Worm (Caenorhabditis elegans) whole organism, young adult: ENCODE measurements around the gene dod-20.

Experiments
- B0019.2 ChIP-seq: fragments of 200-800 bp; sonication (Bioruptor generic); conservative IDR thresholded peaks from 2 replicates; pipeline ENCODE4 v1.3.6; 2022; ENCODE audit warnings: missing genetic modification reagents, missing genetic modification characterization, missing compliant biosample characterization
- C06A6.2 ChIP-seq: fragments of 200-800 bp; sonication (Bioruptor generic); conservative IDR thresholded peaks from 2 replicates; pipeline ENCODE4 v1.3.6; 2022; ENCODE audit warnings: missing genetic modification characterization, missing compliant biosample characterization
- C17E4.6 ChIP-seq: fragments of 200-800 bp; sonication (Bioruptor generic); IDR thresholded peaks from 2 replicates; pipeline ENCODE4 v1.3.6; 2022; ENCODE audit warnings: missing genetic modification reagents, missing genetic modification characterization, missing compliant biosample characterization
- F22D6.2 ChIP-seq: sonication (generic microtip); optimal IDR thresholded peaks from 2 replicates; lab custom pipeline; 2016; ENCODE audit warnings: mild to moderate bottlenecking, missing genetic modification characterization, missing compliant biosample characterization
- F37B4.10 ChIP-seq: fragments of 200-800 bp; sonication (Bioruptor generic); IDR thresholded peaks from 2 replicates; pipeline ENCODE4 v1.3.6; 2022; ENCODE audit warnings: missing genetic modification characterization, missing compliant biosample characterization
- F49E8.2 ChIP-seq: sonication (generic microtip); optimal IDR thresholded peaks from 3 replicates; lab custom pipeline; 2017; ENCODE audit warnings: missing genetic modification characterization, mild to moderate bottlenecking, missing compliant biosample characterization, antibody characterized with exemption, moderate library complexity; ENCODE audit not compliant: insufficient read depth
- F57A8.1 ChIP-seq: fragments of 200-800 bp; sonication (Bioruptor generic); optimal IDR thresholded peaks from 2 replicates; lab custom pipeline; 2018; ENCODE audit warnings: mild to moderate bottlenecking, missing genetic modification characterization, moderate library complexity, missing compliant biosample characterization
- K11D2.4 ChIP-seq: fragments of 200-800 bp; sonication (Bioruptor generic); IDR thresholded peaks from 2 replicates; pipeline ENCODE4 v1.3.6; 2022; ENCODE audit warnings: missing genetic modification reagents, missing genetic modification characterization, missing compliant biosample characterization
- K12H6.12 ChIP-seq: fragments of 200-800 bp; sonication (Bioruptor generic); optimal IDR thresholded peaks from 2 replicates; lab custom pipeline; 2018; ENCODE audit warnings: mild to moderate bottlenecking, missing genetic modification characterization, missing compliant biosample characterization
- T07F8.4 ChIP-seq: sonication (generic microtip); optimal IDR thresholded peaks from 2 replicates; lab custom pipeline; 2016; ENCODE audit warnings: mild to moderate bottlenecking, missing genetic modification characterization, moderate library complexity, missing compliant biosample characterization
- Y53G8AR.9 ChIP-seq: fragments of 200-800 bp; sonication (Bioruptor generic); conservative IDR thresholded peaks from 2 replicates; pipeline ENCODE4 v1.3.6; 2022; ENCODE audit warnings: missing genetic modification reagents, missing genetic modification characterization, missing compliant biosample characterization
- Y95B8A.8 ChIP-seq: fragments of 200-800 bp; sonication (Bioruptor generic); IDR thresholded peaks from 2 replicates; pipeline ENCODE4 v1.3.6; 2022; ENCODE audit warnings: missing genetic modification reagents, missing genetic modification characterization, missing compliant biosample characterization
- ZK185.1 ChIP-seq: sonication (generic microtip); optimal IDR thresholded peaks from 2 replicates; lab custom pipeline; 2016; ENCODE audit warnings: mild to moderate bottlenecking, missing genetic modification characterization, missing compliant biosample characterization; ENCODE audit not compliant: poor library complexity, severe bottlenecking
- aptf-2 ChIP-seq: fragments of 200-800 bp; sonication (Bioruptor generic); conservative IDR thresholded peaks from 2 replicates; pipeline ENCODE4 v1.3.6; 2022; ENCODE audit warnings: missing genetic modification reagents, missing genetic modification characterization, missing compliant biosample characterization
- aptf-3 ChIP-seq: fragments of 200-800 bp; sonication (Bioruptor generic); IDR thresholded peaks from 2 replicates; pipeline ENCODE4 v1.3.6; 2022; ENCODE audit warnings: missing genetic modification characterization, missing compliant biosample characterization
- atf-7 ChIP-seq: sonication (generic microtip); optimal IDR thresholded peaks from 2 replicates; lab custom pipeline; 2017; ENCODE audit warnings: mild to moderate bottlenecking, missing genetic modification characterization, missing compliant biosample characterization
- attf-6 ChIP-seq: fragments of 200-800 bp; sonication (Bioruptor generic); IDR thresholded peaks from 2 replicates; pipeline ENCODE4 v1.3.6; 2022; ENCODE audit warnings: missing genetic modification reagents, missing genetic modification characterization, missing compliant biosample characterization
- ceh-100 ChIP-seq: fragments of 200-800 bp; sonication (Bioruptor generic); IDR thresholded peaks from 2 replicates; pipeline ENCODE4 v1.3.6; 2022; ENCODE audit warnings: missing genetic modification reagents, missing genetic modification characterization, missing compliant biosample characterization
- ceh-91 ChIP-seq: fragments of 200-800 bp; sonication (Bioruptor generic); IDR thresholded peaks from 2 replicates; pipeline ENCODE4 v1.3.6; 2022; ENCODE audit warnings: missing genetic modification reagents, missing genetic modification characterization, missing compliant biosample characterization
- chd-7 ChIP-seq: sonication (generic microtip); optimal IDR thresholded peaks from 2 replicates; lab custom pipeline; 2016; ENCODE audit warnings: mild to moderate bottlenecking, missing genetic modification characterization, moderate library complexity, missing compliant biosample characterization
- dpff-1 ChIP-seq: sonication (generic microtip); optimal IDR thresholded peaks from 2 replicates; lab custom pipeline; 2017; ENCODE audit warnings: mild to moderate bottlenecking, missing genetic modification characterization, missing compliant biosample characterization
- egrh-3 ChIP-seq: fragments of 200-800 bp; sonication (Bioruptor generic); IDR thresholded peaks from 2 replicates; pipeline ENCODE4 v1.3.6; 2022; ENCODE audit warnings: missing genetic modification reagents, missing genetic modification characterization, missing compliant biosample characterization
- him-1 ChIP-seq: sonication (generic microtip); optimal IDR thresholded peaks from 2 replicates; lab custom pipeline; 2016; ENCODE audit warnings: missing genotype, missing genetic modification reagents, missing genetic modification characterization, missing compliant biosample characterization
- hlh-12 ChIP-seq: sonication (generic microtip); optimal IDR thresholded peaks from 2 replicates; lab custom pipeline; 2016; ENCODE audit warnings: missing genetic modification characterization, missing compliant biosample characterization
- hmg-20 ChIP-seq: fragments of 200-800 bp; sonication (Bioruptor generic); IDR thresholded peaks from 2 replicates; pipeline ENCODE4 v1.3.6; 2022; ENCODE audit warnings: missing genetic modification reagents, missing genetic modification characterization, missing compliant biosample characterization
- hsf-1 ChIP-seq: fragments of 200-800 bp; sonication (Bioruptor generic); IDR thresholded peaks from 2 replicates; pipeline ENCODE4 v1.3.6; 2022; ENCODE audit warnings: missing genetic modification reagents, missing genetic modification characterization, missing compliant biosample characterization
- let-526 ChIP-seq: fragments of 200-800 bp; sonication (Bioruptor generic); IDR thresholded peaks from 2 replicates; pipeline ENCODE4 v1.3.6; 2022; ENCODE audit warnings: missing genetic modification reagents, missing genetic modification characterization, missing compliant biosample characterization
- lin-40 ChIP-seq: sonication (generic microtip); optimal IDR thresholded peaks from 2 replicates; lab custom pipeline; 2016; ENCODE audit warnings: missing genetic modification characterization, mild to moderate bottlenecking, missing compliant biosample characterization, missing genotype, missing genetic modification reagents
- lir-1 ChIP-seq: fragments of 200-800 bp; sonication (Bioruptor generic); conservative IDR thresholded peaks from 2 replicates; pipeline ENCODE4 v1.3.6; 2022; ENCODE audit warnings: missing genetic modification reagents, missing genetic modification characterization, missing compliant biosample characterization
- lsy-27 ChIP-seq: sonication (generic microtip); optimal IDR thresholded peaks from 2 replicates; lab custom pipeline; 2017; ENCODE audit warnings: missing genetic modification characterization, mild to moderate bottlenecking, missing compliant biosample characterization, antibody characterized with exemption, missing genotype, borderline replicate concordance; ENCODE audit not compliant: insufficient read depth
- madf-10 ChIP-seq: sonication (generic microtip); optimal IDR thresholded peaks from 2 replicates; lab custom pipeline; 2016; ENCODE audit warnings: mild to moderate bottlenecking, missing genetic modification characterization, missing compliant biosample characterization
- mxl-1 ChIP-seq: sonication (generic microtip); optimal IDR thresholded peaks from 2 replicates; lab custom pipeline; 2016; ENCODE audit warnings: missing genetic modification characterization, missing compliant biosample characterization
- nfyb-1 ChIP-seq: fragments of 200-800 bp; sonication (Bioruptor generic); IDR thresholded peaks from 2 replicates; pipeline ENCODE4 v1.3.6; 2022; ENCODE audit warnings: missing genetic modification reagents, missing genetic modification characterization, missing compliant biosample characterization
- nhr-179 ChIP-seq: sonication (generic microtip); optimal IDR thresholded peaks from 2 replicates; lab custom pipeline; 2016; ENCODE audit warnings: mild to moderate bottlenecking, missing genetic modification characterization, missing compliant biosample characterization
- nhr-90 ChIP-seq: sonication (generic microtip); optimal IDR thresholded peaks from 2 replicates; lab custom pipeline; 2016; ENCODE audit warnings: missing genotype, mild to moderate bottlenecking, missing genetic modification characterization, missing compliant biosample characterization
- pha-4 ChIP-seq: fragments of 150-350 bp; sonication (generic microtip); optimal IDR thresholded peaks from 2 replicates; lab custom pipeline; 2014; ENCODE audit warnings: missing biosample characterization, missing genetic modification reagents, missing genetic modification characterization
- snpc-3.4 ChIP-seq: sonication (generic microtip); optimal IDR thresholded peaks from 2 replicates; lab custom pipeline; 2017; ENCODE audit warnings: missing genetic modification characterization, mild to moderate bottlenecking, missing compliant biosample characterization, antibody characterized with exemption, moderate library complexity, missing genotype, missing genetic modification reagents
- snpc-4 ChIP-seq, 5 experiments: fragments of 150-350 bp in 1 of 5; sonication (generic microtip) in 4 of 5; optimal IDR thresholded peaks; 2 replicates each; lab custom pipeline; 2014 to 2018; ENCODE audit warnings: missing genetic modification characterization in 5 of 5, missing biosample characterization in 3 of 5, antibody characterized with exemption in 2 of 5, mild to moderate bottlenecking in 2 of 5, missing compliant biosample characterization in 2 of 5, missing genotype in 2 of 5, moderate library complexity in 2 of 5, missing genetic modification reagents in 1 of 5
- somi-1 ChIP-seq: fragments of 200-800 bp; sonication (Bioruptor generic); optimal IDR thresholded peaks from 2 replicates; lab custom pipeline; 2018; ENCODE audit warnings: mild to moderate bottlenecking, missing genetic modification characterization, missing compliant biosample characterization
- tbp1 ChIP-seq: fragments of 200-800 bp; sonication (Bioruptor generic); optimal IDR thresholded peaks from 2 replicates; lab custom pipeline; 2018; ENCODE audit warnings: mild to moderate bottlenecking, missing genetic modification characterization, missing compliant biosample characterization
- tlf-1 ChIP-seq: fragments of 200-800 bp; sonication (Bioruptor generic); optimal IDR thresholded peaks from 2 replicates; lab custom pipeline; 2018; ENCODE audit warnings: mild to moderate bottlenecking, missing genetic modification characterization, missing compliant biosample characterization
- unc-130 ChIP-seq: sonication (generic microtip); optimal IDR thresholded peaks from 2 replicates; lab custom pipeline; 2016; ENCODE audit warnings: missing genetic modification reagents, missing genetic modification characterization, missing compliant biosample characterization
- unc-62 ChIP-seq: fragments of 150-350 bp; optimal IDR thresholded peaks from 2 replicates; lab custom pipeline; 2014; ENCODE audit warnings: missing biosample characterization, missing genetic modification reagents, missing genetic modification characterization
- xnd-1 ChIP-seq: sonication (generic microtip); optimal IDR thresholded peaks from 2 replicates; lab custom pipeline; 2016; ENCODE audit warnings: missing genotype, missing genetic modification reagents, missing genetic modification characterization, missing compliant biosample characterization
- zfh-2 ChIP-seq: fragments of 200-800 bp; sonication (Bioruptor generic); conservative IDR thresholded peaks from 2 replicates; pipeline ENCODE4 v1.3.6; 2022; ENCODE audit warnings: missing genetic modification reagents, missing genetic modification characterization, missing compliant biosample characterization
- ztf-22 ChIP-seq: fragments of 200-800 bp; sonication (Bioruptor generic); optimal IDR thresholded peaks from 2 replicates; lab custom pipeline; 2018; ENCODE audit warnings: mild to moderate bottlenecking, missing genetic modification characterization, moderate library complexity, missing compliant biosample characterization
- ztf-28 ChIP-seq: fragments of 200-800 bp; sonication (Bioruptor generic); IDR thresholded peaks from 2 replicates; pipeline ENCODE4 v1.3.6; 2022; ENCODE audit warnings: missing genetic modification reagents, missing genetic modification characterization, missing compliant biosample characterization

dod-20 gene

ce11 chrV:381227-381950 is 40.8 kb upstream of the dod-20 start, which contains the start of gene ZK6.8:
TSS of gene ZK6.8 (plus strand) at chrV:381908.
- TF ChIP-seq zfh-2 (GFP tag; lab: Robert Waterston, UW): no peak
- no peak for TF ChIP-seq hsf-1 (GFP tag; lab: Robert Waterston, UW)
- no peak for TF ChIP-seq K11D2.4 (GFP tag; lab: Robert Waterston, UW)
- no peak for TF ChIP-seq let-526 (GFP tag; lab: Robert Waterston, UW)
- TF ChIP-seq atf-7 (tag; lab: Kevin White, UChicago): no peak
- TF ChIP-seq snpc-4 (GFP tag; optimal IDR thresholded peaks at IDR 0.05; lab: Kevin White, UChicago): no peak
- TF ChIP-seq snpc-4 (tag; optimal IDR thresholded peaks at IDR 0.05; lab: Kevin White, UChicago): peak in 3 of 4 experiments; percentile 66 to 73 (median 73)
- no peak for TF ChIP-seq egrh-3
- TF ChIP-seq dpff-1 (tag; lab: Kevin White, UChicago): no peak
- no peak for TF ChIP-seq F57A8.1 (GFP tag; lab: Kevin White, UChicago)
- TF ChIP-seq F22D6.2: peak; percentile 19
- no peak for TF ChIP-seq tlf-1 (GFP tag; lab: Kevin White, UChicago)
- no peak for TF ChIP-seq xnd-1 (tag; lab: Kevin White, UChicago)
- no peak for TF ChIP-seq aptf-3 (GFP tag; lab: Robert Waterston, UW)
- TF ChIP-seq nhr-90 (tag; lab: Kevin White, UChicago): no peak
- TF ChIP-seq ceh-100: no peak
- TF ChIP-seq lir-1 (GFP tag; lab: Robert Waterston, UW): no peak
- no peak for TF ChIP-seq C17E4.6 (GFP tag; lab: Robert Waterston, UW)
- TF ChIP-seq ztf-28 (GFP tag; lab: Robert Waterston, UW): no peak
- no peak for TF ChIP-seq hlh-12 (tag; lab: Kevin White, UChicago)
- no peak for TF ChIP-seq attf-6 (GFP tag; lab: Robert Waterston, UW)
- TF ChIP-seq tbp1 (GFP tag; lab: Kevin White, UChicago): no peak
- TF ChIP-seq C06A6.2 (GFP tag; lab: Robert Waterston, UW): 0 out of 2 replicates have a peak, but pooled peaks have one; percentile 53
- TF ChIP-seq pha-4 (tag; lab: Kevin White, UChicago): no peak
- TF ChIP-seq chd-7: no peak
- TF ChIP-seq snpc-3.4 (tag; lab: Kevin White, UChicago): no peak
- TF ChIP-seq T07F8.4: no peak
- TF ChIP-seq nhr-179: no peak
- no peak for TF ChIP-seq him-1 (tag; lab: Kevin White, UChicago)
- no peak for TF ChIP-seq mxl-1 (tag; lab: Kevin White, UChicago)
- TF ChIP-seq lsy-27 (tag; lab: Kevin White, UChicago): no peak
- TF ChIP-seq aptf-2: no peak
- TF ChIP-seq Y95B8A.8 (GFP tag; lab: Robert Waterston, UW): no peak
- no peak for TF ChIP-seq unc-130 (GFP tag; lab: Kevin White, UChicago)
- TF ChIP-seq hmg-20: no peak
- no peak for TF ChIP-seq ztf-22 (GFP tag; lab: Kevin White, UChicago)
- TF ChIP-seq F37B4.10 (GFP tag; lab: Robert Waterston, UW): no peak
- no peak for TF ChIP-seq K12H6.12 (tag; lab: Kevin White, UChicago)
- TF ChIP-seq Y53G8AR.9: no peak
- TF ChIP-seq lin-40 (tag; lab: Kevin White, UChicago): peak; percentile 48
- TF ChIP-seq madf-10 (tag; lab: Kevin White, UChicago): no peak
- no peak for TF ChIP-seq F49E8.2 (tag; lab: Kevin White, UChicago)
- no peak for TF ChIP-seq B0019.2 (GFP tag; lab: Robert Waterston, UW)
- TF ChIP-seq nfyb-1: no peak
- no peak for TF ChIP-seq ceh-91 (GFP tag; lab: Robert Waterston, UW)
- TF ChIP-seq somi-1 (GFP tag; lab: Kevin White, UChicago): peak; percentile 92
- no peak for TF ChIP-seq unc-62 (GFP tag; lab: Kevin White, UChicago)
- no peak for TF ChIP-seq ZK185.1 (tag; lab: Kevin White, UChicago)
